Worm (Caenorhabditis elegans) whole organism, L1 larva: Measurements from ENCODE around the gene slc-9B.1.

Source experiments
- ceh-8 ChIP-seq: fragments of 200-800 bp; sonication (Bioruptor generic); optimal IDR thresholded peaks from 2 replicates; lab custom pipeline; 2018; ENCODE audit warnings: mild to moderate bottlenecking, missing genetic modification characterization, moderate library complexity, missing compliant biosample characterization
- efl-1 ChIP-seq, 4 experiments: fragments of 150-350 bp; optimal IDR thresholded peaks in 3 of 4; peaks in 1 of 4; 1 replicate in 1 of 4; 2 replicates in 3 of 4; lab custom pipeline; 2014; ENCODE audit warnings: missing biosample characterization in 2 of 4, missing genetic modification characterization in 2 of 4, missing genetic modification reagents in 2 of 4
- lin-35 ChIP-seq, 2 experiments: fragments of 150-350 bp; optimal IDR thresholded peaks; 2 replicates each; lab custom pipeline; 2014; ENCODE audit warnings: missing biosample characterization in 2 of 2, missing genetic modification characterization in 2 of 2, missing genetic modification reagents in 2 of 2
- mdl-1 ChIP-seq, 2 experiments: fragments of 150-350 bp; optimal IDR thresholded peaks; 2 replicates each; lab custom pipeline; 2014 to 2017; ENCODE audit warnings: missing biosample characterization in 2 of 2, missing genetic modification characterization in 2 of 2, inconsistent platforms in 1 of 2
- nhr-20 ChIP-seq: sonication (generic microtip); optimal IDR thresholded peaks from 2 replicates; lab custom pipeline; 2016; ENCODE audit warnings: mild to moderate bottlenecking, missing genetic modification characterization, missing compliant biosample characterization
- nhr-237 ChIP-seq: fragments of 150-350 bp; optimal IDR thresholded peaks from 2 replicates; lab custom pipeline; 2014; ENCODE audit warnings: missing biosample characterization, missing genetic modification characterization
- pqm-1 ChIP-seq: sonication (generic microtip); optimal IDR thresholded peaks from 3 replicates; lab custom pipeline; 2017; ENCODE audit warnings: missing biosample characterization, missing genetic modification characterization
- skn-1 ChIP-seq: fragments of 150-350 bp; optimal IDR thresholded peaks from 2 replicates; lab custom pipeline; 2014; ENCODE audit warnings: missing biosample characterization, missing genetic modification characterization
- snpc-4 ChIP-seq: fragments of 150-350 bp; optimal IDR thresholded peaks from 2 replicates; lab custom pipeline; 2014; ENCODE audit warnings: missing biosample characterization, missing genetic modification characterization
- tbx-2 ChIP-seq: sonication (generic microtip); optimal IDR thresholded peaks from 2 replicates; lab custom pipeline; 2016; ENCODE audit warnings: missing genetic modification characterization, missing compliant biosample characterization
- ztf-4 ChIP-seq: fragments of 150-350 bp; optimal IDR thresholded peaks from 2 replicates; lab custom pipeline; 2014; ENCODE audit warnings: missing biosample characterization, missing genetic modification characterization

- TF ChIP-seq nhr-20 (tag; lab: Kevin White, UChicago) (no peak), ztf-4 (tag; lab: Kevin White, UChicago) (no peak), pqm-1 (tag; lab: Kevin White, UChicago) (no peak), mdl-1 (tag; optimal IDR thresholded peaks at IDR 0.05; lab: Kevin White, UChicago) (no peak), skn-1 (tag; lab: Kevin White, UChicago) (no peak), tbx-2 (tag; lab: Kevin White, UChicago) (no peak), nhr-237 (tag; lab: Kevin White, UChicago) (no peak), efl-1 (optimal IDR thresholded peaks at IDR 0.05; lab: Kevin White, UChicago) (no peak), efl-1 (GFP tag; optimal IDR thresholded peaks at IDR 0.05 in 1 of 2; lab: Kevin White, UChicago) (peak in 1 of 2 experiments; percentile 5), ceh-8 (GFP tag; lab: Kevin White, UChicago) (no peak), snpc-4 (tag; lab: Kevin White, UChicago) (no peak), lin-35 (GFP tag; optimal IDR thresholded peaks at IDR 0.05; lab: Kevin White, UChicago) (no peak)
Measured at ce11 chrX:10232395-10232794, 47.0 kb upstream of the slc-9B.1 start.
